Worm (Caenorhabditis elegans): ENCODE measurements around the gene C44C10.3.

DNA sequence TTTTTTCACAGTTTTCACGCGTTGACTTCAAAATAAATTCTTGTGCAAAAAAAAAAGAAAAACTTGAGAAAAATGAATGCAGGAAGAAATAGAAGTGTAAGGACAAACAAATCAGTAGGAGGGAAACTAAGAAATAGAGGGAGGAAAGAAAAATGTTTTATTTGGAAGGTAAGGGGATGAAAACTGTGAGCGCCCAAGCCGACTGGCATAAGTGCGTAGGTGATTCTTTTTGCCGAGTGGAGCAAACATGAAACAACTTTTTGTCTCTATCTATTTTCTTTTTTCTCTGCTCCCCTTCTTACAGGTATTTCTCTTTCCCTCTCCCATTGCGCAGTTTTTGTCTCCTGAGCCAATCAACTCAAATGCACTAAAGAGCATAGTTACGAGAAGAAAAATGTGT lies 16.4 kb downstream of the C44C10.3 start:
- no peak for TF ChIP-seq pes-1 (GFP tag; IDR thresholded peaks at IDR 0.05)
- TF ChIP-seq ama-1 (optimal IDR thresholded peaks at IDR 0.05): no peak
- TF ChIP-seq sea-1 (GFP tag; conservative IDR thresholded peaks at IDR 0.05): no peak
- TF ChIP-seq hmbx-1 (tag; optimal IDR thresholded peaks at IDR 0.05): no peak
- no peak for TF ChIP-seq B0310.2 (tag; optimal IDR thresholded peaks at IDR 0.05)
- TF ChIP-seq scrt-1 (GFP tag; IDR thresholded peaks at IDR 0.05): no peak
- no peak for TF ChIP-seq tbx-11 (GFP tag; IDR thresholded peaks at IDR 0.05)
- no peak for TF ChIP-seq ets-7 (tag; optimal IDR thresholded peaks at IDR 0.05)
- no peak for TF ChIP-seq flt-1 (GFP tag; IDR thresholded peaks at IDR 0.05)
- no peak for TF ChIP-seq hnd-1 (tag; optimal IDR thresholded peaks at IDR 0.05)

All from whole organism, early embryonic.